Worm (Caenorhabditis elegans): ENCODE measurements around the gene ador-1.
A peak's percentile ranks its signal among the peaks of the same experiment; 100 is the strongest.
"Not testable (repeated sequence)": the region's sequence is repeated elsewhere in the genome, so short reads cannot be mapped to it uniquely, and the experiment has no call there.

Gene ador-1

ce11 chrII:12541670-12542080, 39.0 kb upstream of the ador-1 start (continued):
- TF ChIP-seq nhr-48 (tag; optimal IDR thresholded peaks at IDR 0.05) (peak; percentile 32), ceh-44 (GFP tag; IDR thresholded peaks at IDR 0.05) (peak; percentile 73; the same call in 1 of the 2 replicates), madf-9 (GFP tag; conservative IDR thresholded peaks at IDR 0.05) (0 out of 2 replicates have a peak, but pooled peaks have one; percentile 12), F26F4.8 (GFP tag; conservative IDR thresholded peaks at IDR 0.05) (0 out of 2 replicates have a peak, but pooled peaks have one; percentile 8), hlh-30 (tag; optimal IDR thresholded peaks at IDR 0.05; ENCODE audit: insufficient read depth) (peak; percentile 35)

ce11 chrII:12539395-12539794, 36.7 kb upstream of the ador-1 start:
- TF ChIP-seq unc-62 (GFP tag; optimal IDR thresholded peaks at IDR 0.05 in 1 of 2): peak in 1 of 2 experiments; percentile 89
- TF ChIP-seq unc-62 (tag; optimal IDR thresholded peaks at IDR 0.05): no peak
- peak; percentile 42; the same call in 1 of the 2 replicates for TF ChIP-seq egl-43 (GFP tag; IDR thresholded peaks at IDR 0.05)
- no peak for TF ChIP-seq php-3 (GFP tag; IDR thresholded peaks at IDR 0.05)

ce11 chrII:12536203-12536602, 33.5 kb upstream of the ador-1 start, which contains the start of gene F49C5.3:
TSS of gene F49C5.3 (plus strand) at chrII:12536503.
- not testable (repeated sequence) for TF ChIP-seq lsy-2 (tag; optimal IDR thresholded peaks at IDR 0.05); nhr-42 (GFP tag; IDR thresholded peaks at IDR 0.05); php-3 (GFP tag; IDR thresholded peaks at IDR 0.05)

- TF ChIP-seq aha-1 (tag) (no peak), ctbp-1 (GFP tag; IDR thresholded peaks at IDR 0.05) (no peak), F49E8.2 (tag; optimal IDR thresholded peaks at IDR 0.05; ENCODE audit: borderline replicate concordance) (no peak), mdt-29 (GFP tag; IDR thresholded peaks at IDR 0.05) (no peak), ceh-20 (GFP tag; IDR thresholded peaks at IDR 0.05) (no peak), hif-1 (tag; optimal IDR thresholded peaks at IDR 0.05) (no peak), lsy-2 (tag; optimal IDR thresholded peaks at IDR 0.05) (no peak), snpc-1.2 (GFP tag; IDR thresholded peaks at IDR 0.05) (no peak), nhr-11 (tag; optimal IDR thresholded peaks at IDR 0.05) (no peak), php-3 (GFP tag; IDR thresholded peaks at IDR 0.05) (no peak), mdl-1 (tag; optimal IDR thresholded peaks at IDR 0.05) (no peak), ceh-28 (tag; optimal IDR thresholded peaks at IDR 0.05) (no peak), tra-1 (GFP tag; IDR thresholded peaks at IDR 0.05) (no peak), gei-8 (GFP tag; optimal IDR thresholded peaks at IDR 0.05) (no peak), lin-1 (GFP tag; IDR thresholded peaks at IDR 0.05) (no peak), nhr-6 (tag; optimal IDR thresholded peaks at IDR 0.05) (no peak)
Observed at ce11 chrII:12535297-12535803, 32.7 kb upstream of the ador-1 start, which contains the start of gene nimk-1. TSS of gene nimk-1 (plus strand) at chrII:12535753.

ce11 chrII:12530958-12531357, 28.3 kb upstream of the ador-1 start, which contains the start of gene srx-120:
TSS of gene srx-120 (plus strand) at chrII:12531258.
- no peak for TF ChIP-seq Y5F2A.4 (GFP tag; optimal IDR thresholded peaks at IDR 0.05)
- TF ChIP-seq R02D3.7 (tag; optimal IDR thresholded peaks at IDR 0.05): no peak
- TF ChIP-seq aly-2 (tag; optimal IDR thresholded peaks at IDR 0.05): no peak
- no peak for TF ChIP-seq unc-62 (GFP tag; optimal IDR thresholded peaks at IDR 0.05 in 1 of 2)
- TF ChIP-seq unc-62 (tag; optimal IDR thresholded peaks at IDR 0.05): no peak
- no peak for TF ChIP-seq sdz-12 (GFP tag; optimal IDR thresholded peaks at IDR 0.05)
- no peak for TF ChIP-seq rbr-2 (tag; optimal IDR thresholded peaks at IDR 0.05)
- TF ChIP-seq ZK546.5 (tag; optimal IDR thresholded peaks at IDR 0.05): no peak
- TF ChIP-seq nhr-41 (GFP tag; IDR thresholded peaks at IDR 0.05): no peak
- TF ChIP-seq egl-27 (tag; optimal IDR thresholded peaks at IDR 0.05): no peak
- TF ChIP-seq zfp-2 (tag; optimal IDR thresholded peaks at IDR 0.05): no peak
- no peak for TF ChIP-seq lin-1 (GFP tag; IDR thresholded peaks at IDR 0.05)
- TF ChIP-seq duxl-1 (tag; optimal IDR thresholded peaks at IDR 0.05; ENCODE audit: poor library complexity): no peak
- TF ChIP-seq egl-43 (GFP tag; IDR thresholded peaks at IDR 0.05): no peak

Measured in whole organism, L4 larva.